Worm (Caenorhabditis elegans): Measurements from ENCODE around the gene nlp-21.

ce11 chrIII:11358273-11358672 lies 34.8 kb downstream of the nlp-21 start:
- TF ChIP-seq tbx-7 (tag; optimal IDR thresholded peaks at IDR 0.05), result no peak
- no peak for TF ChIP-seq hlh-8 (tag; optimal IDR thresholded peaks at IDR 0.05)
- no peak for TF ChIP-seq pha-2 (tag; optimal IDR thresholded peaks at IDR 0.05)
- no peak for TF ChIP-seq tbx-2 (tag; optimal IDR thresholded peaks at IDR 0.05)
